Worm (Caenorhabditis elegans) whole organism, late embryonic: Measurements from ENCODE around the gene nadk-1.

ENCODE experiments used
- ahr-1 ChIP-seq: sonication (generic microtip); optimal IDR thresholded peaks from 2 replicates; lab custom pipeline; 2016; ENCODE audit warnings: missing genetic modification characterization, missing compliant biosample characterization
- nhr-11 ChIP-seq: fragments of 150-350 bp; optimal IDR thresholded peaks from 2 replicates; lab custom pipeline; 2014; ENCODE audit warnings: missing biosample characterization, missing genetic modification characterization
- pha-2 ChIP-seq: sonication (generic microtip); optimal IDR thresholded peaks from 2 replicates; lab custom pipeline; 2017; ENCODE audit warnings: mild to moderate bottlenecking, missing genetic modification characterization, missing compliant biosample characterization
- rnt-1 ChIP-seq: sonication (generic microtip); optimal IDR thresholded peaks from 2 replicates; lab custom pipeline; 2016; ENCODE audit warnings: missing genetic modification characterization, missing compliant biosample characterization
- tbx-2 ChIP-seq: sonication (generic microtip); optimal IDR thresholded peaks from 2 replicates; lab custom pipeline; 2016; ENCODE audit warnings: missing genetic modification characterization, missing compliant biosample characterization

- TF ChIP-seq tbx-2 (tag; lab: Kevin White, UChicago) (no peak), ahr-1 (no peak), rnt-1 (no peak), nhr-11 (tag; lab: Kevin White, UChicago) (no peak), pha-2 (no peak)
Observed at ce11 chrIV:1420603-1421002, 36.3 kb upstream of the nadk-1 start, which contains the start of gene jtr-1.
